Worm (Caenorhabditis elegans) whole organism, young adult: ENCODE measurements around the gene K01G5.10.

Experiments
- B0019.2 ChIP-seq: fragments of 200-800 bp; sonication (Bioruptor generic); conservative IDR thresholded peaks from 2 replicates; pipeline ENCODE4 v1.3.6; 2022; ENCODE audit warnings: missing genetic modification reagents, missing genetic modification characterization, missing compliant biosample characterization
- B0261.1 ChIP-seq: sonication (generic microtip); optimal IDR thresholded peaks from 2 replicates; lab custom pipeline; 2016; ENCODE audit warnings: mild to moderate bottlenecking, missing genetic modification characterization, moderate library complexity, missing compliant biosample characterization
- B0336.3 ChIP-seq: fragments of 200-800 bp; sonication (Bioruptor generic); IDR thresholded peaks from 2 replicates; pipeline ENCODE4 v1.3.6; 2022; ENCODE audit warnings: missing genetic modification characterization, missing compliant biosample characterization
- C17E4.6 ChIP-seq: fragments of 200-800 bp; sonication (Bioruptor generic); IDR thresholded peaks from 2 replicates; pipeline ENCODE4 v1.3.6; 2022; ENCODE audit warnings: missing genetic modification reagents, missing genetic modification characterization, missing compliant biosample characterization
- F22D6.2 ChIP-seq: sonication (generic microtip); optimal IDR thresholded peaks from 2 replicates; lab custom pipeline; 2016; ENCODE audit warnings: mild to moderate bottlenecking, missing genetic modification characterization, missing compliant biosample characterization
- F33H1.4 ChIP-seq: fragments of 200-800 bp; sonication (Bioruptor generic); IDR thresholded peaks from 2 replicates; pipeline ENCODE4 v1.3.6; 2022; ENCODE audit warnings: missing genetic modification reagents, missing genetic modification characterization, missing compliant biosample characterization
- F49E8.2 ChIP-seq: sonication (generic microtip); optimal IDR thresholded peaks from 3 replicates; lab custom pipeline; 2017; ENCODE audit warnings: missing genetic modification characterization, mild to moderate bottlenecking, missing compliant biosample characterization, antibody characterized with exemption, moderate library complexity; ENCODE audit not compliant: insufficient read depth
- F57A8.1 ChIP-seq: fragments of 200-800 bp; sonication (Bioruptor generic); optimal IDR thresholded peaks from 2 replicates; lab custom pipeline; 2018; ENCODE audit warnings: mild to moderate bottlenecking, missing genetic modification characterization, moderate library complexity, missing compliant biosample characterization
- F57C9.4 ChIP-seq: sonication (generic microtip); optimal IDR thresholded peaks from 2 replicates; lab custom pipeline; 2017; ENCODE audit warnings: mild to moderate bottlenecking, missing genetic modification characterization, missing compliant biosample characterization
- K11D2.4 ChIP-seq: fragments of 200-800 bp; sonication (Bioruptor generic); IDR thresholded peaks from 2 replicates; pipeline ENCODE4 v1.3.6; 2022; ENCODE audit warnings: missing genetic modification reagents, missing genetic modification characterization, missing compliant biosample characterization
- Y53G8AR.9 ChIP-seq: fragments of 200-800 bp; sonication (Bioruptor generic); conservative IDR thresholded peaks from 2 replicates; pipeline ENCODE4 v1.3.6; 2022; ENCODE audit warnings: missing genetic modification reagents, missing genetic modification characterization, missing compliant biosample characterization
- ama-1 ChIP-seq, 3 experiments: fragments of 150-350 bp in 1 of 3; sonication (generic microtip) in 2 of 3; optimal IDR thresholded peaks; 2 replicates each; lab custom pipeline; 2014 to 2018; ENCODE audit warnings: missing biosample characterization in 2 of 3, missing genetic modification characterization in 2 of 3, missing genetic modification reagents in 2 of 3
- aptf-3 ChIP-seq: fragments of 200-800 bp; sonication (Bioruptor generic); IDR thresholded peaks from 2 replicates; pipeline ENCODE4 v1.3.6; 2022; ENCODE audit warnings: missing genetic modification characterization, missing compliant biosample characterization
- atf-7 ChIP-seq: sonication (generic microtip); optimal IDR thresholded peaks from 2 replicates; lab custom pipeline; 2017; ENCODE audit warnings: mild to moderate bottlenecking, missing genetic modification characterization, missing compliant biosample characterization
- attf-3 ChIP-seq: fragments of 200-800 bp; sonication (Bioruptor generic); conservative IDR thresholded peaks from 2 replicates; pipeline ENCODE4 v1.3.6; 2022; ENCODE audit warnings: missing genetic modification reagents, missing genetic modification characterization, missing compliant biosample characterization
- attf-5 ChIP-seq: fragments of 200-800 bp; sonication (Bioruptor generic); optimal IDR thresholded peaks from 2 replicates; lab custom pipeline; 2018; ENCODE audit warnings: mild to moderate bottlenecking, missing genetic modification characterization, missing compliant biosample characterization
- bed-1 ChIP-seq: fragments of 200-800 bp; sonication (Bioruptor generic); IDR thresholded peaks from 2 replicates; pipeline ENCODE4 v1.3.6; 2022; ENCODE audit warnings: missing genetic modification reagents, missing genetic modification characterization, missing compliant biosample characterization
- cebp-2 ChIP-seq: fragments of 200-800 bp; sonication (Bioruptor generic); IDR thresholded peaks from 2 replicates; pipeline ENCODE4 v1.3.6; 2022; ENCODE audit warnings: missing genetic modification characterization, missing compliant biosample characterization
- ceh-40 ChIP-seq: fragments of 200-800 bp; sonication (Bioruptor generic); IDR thresholded peaks from 2 replicates; pipeline ENCODE4 v1.3.6; 2022; ENCODE audit warnings: missing genetic modification characterization, missing compliant biosample characterization
- ceh-58 ChIP-seq: fragments of 200-800 bp; sonication (Bioruptor generic); IDR thresholded peaks from 2 replicates; pipeline ENCODE4 v1.3.6; 2022; ENCODE audit warnings: missing genetic modification characterization, missing compliant biosample characterization
- chd-7 ChIP-seq: sonication (generic microtip); optimal IDR thresholded peaks from 2 replicates; lab custom pipeline; 2016; ENCODE audit warnings: mild to moderate bottlenecking, missing genetic modification characterization, moderate library complexity, missing compliant biosample characterization
- die-1 ChIP-seq: sonication (generic microtip); optimal IDR thresholded peaks from 2 replicates; lab custom pipeline; 2016; ENCODE audit warnings: missing genotype, mild to moderate bottlenecking, missing genetic modification characterization, missing compliant biosample characterization
- dpff-1 ChIP-seq: sonication (generic microtip); optimal IDR thresholded peaks from 2 replicates; lab custom pipeline; 2017; ENCODE audit warnings: mild to moderate bottlenecking, missing genetic modification characterization, missing compliant biosample characterization
- efl-1 ChIP-seq: fragments of 150-350 bp; optimal IDR thresholded peaks from 2 replicates; lab custom pipeline; 2014; ENCODE audit warnings: missing biosample characterization, missing genetic modification reagents, missing genetic modification characterization
- egrh-3 ChIP-seq: fragments of 200-800 bp; sonication (Bioruptor generic); IDR thresholded peaks from 2 replicates; pipeline ENCODE4 v1.3.6; 2022; ENCODE audit warnings: missing genetic modification reagents, missing genetic modification characterization, missing compliant biosample characterization
- him-1 ChIP-seq: sonication (generic microtip); optimal IDR thresholded peaks from 2 replicates; lab custom pipeline; 2016; ENCODE audit warnings: missing genotype, missing genetic modification reagents, missing genetic modification characterization, missing compliant biosample characterization
- hmg-1.2 ChIP-seq: fragments of 200-800 bp; sonication (Bioruptor generic); IDR thresholded peaks from 2 replicates; pipeline ENCODE4 v1.3.6; 2022; ENCODE audit warnings: missing genetic modification reagents, missing genetic modification characterization, missing compliant biosample characterization
- hmg-20 ChIP-seq: fragments of 200-800 bp; sonication (Bioruptor generic); IDR thresholded peaks from 2 replicates; pipeline ENCODE4 v1.3.6; 2022; ENCODE audit warnings: missing genetic modification reagents, missing genetic modification characterization, missing compliant biosample characterization
- let-526 ChIP-seq: fragments of 200-800 bp; sonication (Bioruptor generic); IDR thresholded peaks from 2 replicates; pipeline ENCODE4 v1.3.6; 2022; ENCODE audit warnings: missing genetic modification reagents, missing genetic modification characterization, missing compliant biosample characterization
- let-607 ChIP-seq, 2 experiments: fragments of 200-800 bp in 1 of 2; sonication (Bioruptor generic) in 1 of 2; sonication (generic microtip) in 1 of 2; optimal IDR thresholded peaks; 2 replicates each; lab custom pipeline; 2016 to 2018; ENCODE audit warnings: mild to moderate bottlenecking in 2 of 2, missing compliant biosample characterization in 2 of 2, missing genetic modification characterization in 2 of 2, moderate library complexity in 2 of 2, missing genotype in 1 of 2
- lin-26 ChIP-seq: fragments of 200-800 bp; sonication (Bioruptor generic); IDR thresholded peaks from 2 replicates; pipeline ENCODE4 v1.3.6; 2022; ENCODE audit warnings: missing genetic modification reagents, missing genetic modification characterization, missing compliant biosample characterization
- lin-35 ChIP-seq, 3 experiments: fragments of 150-350 bp in 2 of 3; sonication (generic microtip) in 1 of 3; optimal IDR thresholded peaks; 2 replicates each; lab custom pipeline; 2014 to 2018; ENCODE audit warnings: missing biosample characterization in 3 of 3, missing genetic modification characterization in 3 of 3, missing genetic modification reagents in 3 of 3
- lin-54 ChIP-seq: fragments of 200-800 bp; sonication (Bioruptor generic); optimal IDR thresholded peaks from 2 replicates; lab custom pipeline; 2018; ENCODE audit warnings: mild to moderate bottlenecking, missing genetic modification characterization, missing compliant biosample characterization
- lir-1 ChIP-seq: fragments of 200-800 bp; sonication (Bioruptor generic); conservative IDR thresholded peaks from 2 replicates; pipeline ENCODE4 v1.3.6; 2022; ENCODE audit warnings: missing genetic modification reagents, missing genetic modification characterization, missing compliant biosample characterization
- lsl-1 ChIP-seq: fragments of 200-800 bp; sonication (Bioruptor generic); optimal IDR thresholded peaks from 2 replicates; lab custom pipeline; 2018; ENCODE audit warnings: mild to moderate bottlenecking, missing genetic modification characterization, moderate library complexity, missing compliant biosample characterization
- madf-10 ChIP-seq: sonication (generic microtip); optimal IDR thresholded peaks from 2 replicates; lab custom pipeline; 2016; ENCODE audit warnings: mild to moderate bottlenecking, missing genetic modification characterization, missing compliant biosample characterization
- madf-6 ChIP-seq: fragments of 200-800 bp; sonication (Bioruptor generic); IDR thresholded peaks from 2 replicates; pipeline ENCODE4 v1.3.6; 2022; ENCODE audit warnings: missing genetic modification reagents, missing genetic modification characterization, missing compliant biosample characterization
- madf-8 ChIP-seq: fragments of 200-800 bp; sonication (Bioruptor generic); conservative IDR thresholded peaks from 2 replicates; pipeline ENCODE4 v1.3.6; 2022; ENCODE audit warnings: missing genetic modification reagents, missing genetic modification characterization, missing compliant biosample characterization
- nhr-179 ChIP-seq: sonication (generic microtip); optimal IDR thresholded peaks from 2 replicates; lab custom pipeline; 2016; ENCODE audit warnings: mild to moderate bottlenecking, missing genetic modification characterization, missing compliant biosample characterization
- nhr-80 ChIP-seq: sonication (generic microtip); optimal IDR thresholded peaks from 2 replicates; lab custom pipeline; 2016; ENCODE audit warnings: missing genetic modification characterization, missing compliant biosample characterization
- pbrm-1 ChIP-seq: fragments of 200-800 bp; sonication (Bioruptor generic); IDR thresholded peaks from 2 replicates; pipeline ENCODE4 v1.3.6; 2022; ENCODE audit warnings: missing genetic modification reagents, missing genetic modification characterization, missing compliant biosample characterization
- sea-2 ChIP-seq: fragments of 200-800 bp; sonication (Bioruptor generic); IDR thresholded peaks from 2 replicates; pipeline ENCODE4 v1.3.6; 2022; ENCODE audit warnings: missing genetic modification characterization, missing compliant biosample characterization
- snpc-4 ChIP-seq, 5 experiments: fragments of 150-350 bp in 1 of 5; sonication (generic microtip) in 4 of 5; optimal IDR thresholded peaks; 2 replicates each; lab custom pipeline; 2014 to 2018; ENCODE audit warnings: missing genetic modification characterization in 5 of 5, missing biosample characterization in 3 of 5, antibody characterized with exemption in 2 of 5, mild to moderate bottlenecking in 2 of 5, missing compliant biosample characterization in 2 of 5, missing genotype in 2 of 5, moderate library complexity in 2 of 5, missing genetic modification reagents in 1 of 5
- somi-1 ChIP-seq: fragments of 200-800 bp; sonication (Bioruptor generic); optimal IDR thresholded peaks from 2 replicates; lab custom pipeline; 2018; ENCODE audit warnings: mild to moderate bottlenecking, missing genetic modification characterization, missing compliant biosample characterization
- tbp1 ChIP-seq: fragments of 200-800 bp; sonication (Bioruptor generic); optimal IDR thresholded peaks from 2 replicates; lab custom pipeline; 2018; ENCODE audit warnings: mild to moderate bottlenecking, missing genetic modification characterization, missing compliant biosample characterization
- zfh-2 ChIP-seq: fragments of 200-800 bp; sonication (Bioruptor generic); conservative IDR thresholded peaks from 2 replicates; pipeline ENCODE4 v1.3.6; 2022; ENCODE audit warnings: missing genetic modification reagents, missing genetic modification characterization, missing compliant biosample characterization

Gene K01G5.10

DNA sequence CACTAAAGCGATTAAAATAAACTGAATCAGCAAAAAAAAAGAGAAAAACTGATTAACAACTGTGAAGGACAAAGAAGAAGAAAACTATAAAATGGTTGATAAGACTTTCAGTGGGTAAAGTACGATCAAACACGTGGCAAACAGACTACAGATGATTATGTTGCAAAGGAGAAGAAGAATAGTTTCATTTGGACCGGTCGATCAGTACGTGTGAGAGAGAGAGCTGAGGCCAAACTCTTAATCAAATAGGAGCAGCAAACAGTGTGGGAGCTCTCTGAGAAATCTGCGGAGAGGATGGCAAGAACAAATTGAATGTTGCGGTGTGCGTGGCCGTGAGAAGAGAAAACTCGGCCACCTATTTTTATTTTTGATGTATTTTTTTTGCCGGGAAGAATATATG lies 39.3 kb downstream of the K01G5.10 start (continued):
- TF ChIP-seq madf-6 (GFP tag; lab: Robert Waterston, UW) (no peak), K11D2.4 (GFP tag; lab: Robert Waterston, UW) (no peak), F57A8.1 (GFP tag; lab: Kevin White, UChicago) (no peak), him-1 (tag; lab: Kevin White, UChicago) (no peak), hmg-20 (GFP tag; lab: Robert Waterston, UW) (no peak), attf-3 (GFP tag; lab: Robert Waterston, UW) (no peak), zfh-2 (GFP tag; lab: Robert Waterston, UW) (0 out of 2 replicates have a peak, but pooled peaks have one; percentile 40), egrh-3 (GFP tag; lab: Robert Waterston, UW) (no peak), Y53G8AR.9 (GFP tag; lab: Robert Waterston, UW) (no peak), aptf-3 (GFP tag; lab: Robert Waterston, UW) (no peak), sea-2 (no peak), nhr-179 (tag; lab: Kevin White, UChicago) (no peak), atf-7 (tag; lab: Kevin White, UChicago) (peak; percentile 18), lir-1 (GFP tag; lab: Robert Waterston, UW) (no peak), B0336.3 (no peak), pbrm-1 (GFP tag; lab: Robert Waterston, UW) (0 out of 2 replicates have a peak, but pooled peaks have one; percentile 9), madf-8 (no peak), F33H1.4 (GFP tag; lab: Robert Waterston, UW) (no peak), cebp-2 (0 out of 2 replicates have a peak, but pooled peaks have one; percentile 66), B0261.1 (tag; lab: Kevin White, UChicago) (no peak), lin-35 (GFP tag; optimal IDR thresholded peaks at IDR 0.05; lab: Kevin White, UChicago) (no peak), lsl-1 (GFP tag; lab: Kevin White, UChicago) (no peak), bed-1 (GFP tag; lab: Robert Waterston, UW) (no peak), ama-1 (optimal IDR thresholded peaks at IDR 0.05; lab: Kevin White, UChicago) (peak; percentile 52), ama-1 (GFP tag; optimal IDR thresholded peaks at IDR 0.05; lab: Kevin White, UChicago) (no peak), dpff-1 (tag; lab: Kevin White, UChicago) (no peak), nhr-80 (tag; lab: Kevin White, UChicago) (peak; percentile 32), tbp1 (GFP tag; lab: Kevin White, UChicago) (no peak), hmg-1.2 (GFP tag; lab: Robert Waterston, UW) (no peak), madf-10 (tag; lab: Kevin White, UChicago) (no peak), C17E4.6 (GFP tag; lab: Robert Waterston, UW) (no peak), chd-7 (tag; lab: Kevin White, UChicago) (peak; percentile 38)
- TF ChIP-seq, all 124 proteins: peak for 13

DNA sequence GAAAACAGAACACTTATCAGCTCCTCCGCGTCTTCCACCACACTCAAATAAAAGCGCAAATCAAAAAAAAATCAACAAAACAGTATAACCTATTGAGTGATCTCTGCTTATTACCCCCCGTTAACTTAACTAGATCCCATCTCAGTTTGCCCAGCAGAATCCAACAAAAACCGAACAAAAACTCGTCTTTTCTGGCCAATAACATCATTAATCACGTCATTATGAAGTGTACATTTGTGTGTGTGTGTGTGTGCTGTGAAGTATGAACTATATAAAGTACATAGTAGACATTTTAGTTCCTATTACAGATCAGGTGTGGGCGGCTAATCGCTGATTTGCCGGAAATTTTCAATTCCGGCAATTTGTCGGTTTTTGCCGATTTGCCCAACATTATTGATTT lies 40.2 kb downstream of the K01G5.10 start:
- no peak for TF ChIP-seq dpff-1 (tag; lab: Kevin White, UChicago)
- TF ChIP-seq let-607 (tag; optimal IDR thresholded peaks at IDR 0.05; lab: Kevin White, UChicago) = peak in 1 of 2 experiments; percentile 14
- TF ChIP-seq efl-1 = no peak

DNA sequence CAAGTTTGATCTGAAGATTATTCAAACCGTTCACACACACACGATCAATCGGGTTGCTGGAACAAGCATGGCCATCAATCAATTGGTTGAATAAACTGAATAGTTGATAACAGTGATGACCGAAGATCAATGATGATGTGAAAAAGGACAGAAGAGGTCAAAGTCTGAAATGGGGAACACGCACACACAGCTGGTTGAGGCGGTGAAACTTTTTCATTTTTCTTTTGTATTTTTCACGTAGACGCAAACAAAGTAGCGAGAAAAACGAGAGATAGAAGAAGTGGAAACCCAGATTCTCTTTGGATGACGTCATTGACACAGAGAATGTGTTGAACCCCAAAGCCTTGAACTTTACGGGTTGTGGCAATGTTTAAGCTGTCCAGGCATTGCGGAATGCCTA lies 40.8 kb downstream of the K01G5.10 start:
- TF ChIP-seq B0019.2 (GFP tag; lab: Robert Waterston, UW) = no peak
- peak; percentile 45 for TF ChIP-seq die-1 (tag; lab: Kevin White, UChicago)
- no peak for TF ChIP-seq F57C9.4 (tag; lab: Kevin White, UChicago)
- peak; percentile 89 for TF ChIP-seq somi-1
- 0 out of 2 replicates have a peak, but pooled peaks have one; percentile 37 for TF ChIP-seq ceh-40 (GFP tag; lab: Robert Waterston, UW)
- peak; percentile 46 for TF ChIP-seq attf-5
- no peak for TF ChIP-seq ceh-58
- TF ChIP-seq let-526 (GFP tag; lab: Robert Waterston, UW) = no peak; the same call in 1 of the 2 replicates
- peak; percentile 40; the same call in 1 of the 2 replicates for TF ChIP-seq lin-26
- no peak for TF ChIP-seq snpc-4 (GFP tag; optimal IDR thresholded peaks at IDR 0.05; lab: Kevin White, UChicago)
- peak in 2 of 4 experiments; percentile 4 to 19 for TF ChIP-seq snpc-4 (tag; optimal IDR thresholded peaks at IDR 0.05; lab: Kevin White, UChicago)
- TF ChIP-seq F22D6.2 (tag; lab: Kevin White, UChicago) = peak; percentile 65
- TF ChIP-seq lin-54 (GFP tag; lab: Kevin White, UChicago) = peak; percentile 24
- no peak for TF ChIP-seq F49E8.2
